Fruit fly (Drosophila melanogaster) whole organism, embryonic: ENCODE results near the gene cv-c.
A peak's percentile ranks its signal among the peaks of the same experiment; 100 is the strongest.

Source experiments
- Atf-2 ChIP-seq: fragments of 200-800 bp; sonication (Bioruptor generic); optimal IDR thresholded peaks from 2 replicates; lab custom pipeline; 2016; ENCODE audit warnings: missing biosample characterization, missing genetic modification characterization
- Awh ChIP-seq: fragments of 200-800 bp; sonication (Bioruptor generic); IDR thresholded peaks from 2 replicates; pipeline ENCODE4, ENCODE4 v1.3.6; 2022; ENCODE audit warnings: missing biosample characterization, missing genetic modification characterization
- CG10366 ChIP-seq: fragments of 200-800 bp; sonication (Bioruptor generic); IDR thresholded peaks from 2 replicates; pipeline ENCODE4 v1.3.6; 2022; ENCODE audit warnings: missing biosample characterization, missing genetic modification characterization
- CG10654 ChIP-seq: fragments of 200-800 bp; sonication (Bioruptor generic); optimal IDR thresholded peaks from 2 replicates; lab custom pipeline; 2016; ENCODE audit warnings: missing biosample characterization, missing genetic modification characterization
- CG11085 ChIP-seq: fragments of 200-800 bp; sonication (Bioruptor generic); IDR thresholded peaks from 2 replicates; pipeline ENCODE4 v1.3.6; 2022; ENCODE audit warnings: missing biosample characterization, missing genetic modification characterization
- CG11247 ChIP-seq: fragments of 200-800 bp; sonication (Bioruptor generic); IDR thresholded peaks from 2 replicates; pipeline ENCODE4 v1.3.6; 2022; ENCODE audit warnings: missing biosample characterization, missing genetic modification characterization
- CG11696 ChIP-seq: fragments of 200-800 bp; sonication (Bioruptor generic); IDR thresholded peaks from 2 replicates; pipeline ENCODE4 v1.3.6; 2022; ENCODE audit warnings: missing biosample characterization, missing genetic modification characterization
- CG12769 ChIP-seq: fragments of 200-800 bp; sonication (Bioruptor generic); optimal IDR thresholded peaks from 2 replicates; lab custom pipeline; 2019; ENCODE audit warnings: missing biosample characterization, mild to moderate bottlenecking, missing genetic modification characterization, moderate library complexity
- CG14710 ChIP-seq: fragments of 200-800 bp; sonication (Bioruptor generic); optimal IDR thresholded peaks from 3 replicates; lab custom pipeline; 2019; ENCODE audit warnings: missing biosample characterization, mild to moderate bottlenecking, missing genetic modification characterization, moderate library complexity
- CG15479 ChIP-seq: fragments of 200-800 bp; sonication (Bioruptor generic); optimal IDR thresholded peaks from 3 replicates; lab custom pipeline; 2019; ENCODE audit warnings: missing biosample characterization, mild to moderate bottlenecking, missing genetic modification characterization, moderate library complexity
- CG1602 ChIP-seq: fragments of 200-800 bp; sonication (Bioruptor generic); optimal IDR thresholded peaks from 3 replicates; lab custom pipeline; 2016; ENCODE audit warnings: missing biosample characterization, missing genetic modification characterization
- CG1603 ChIP-seq: fragments of 200-800 bp; sonication (Bioruptor generic); optimal IDR thresholded peaks from 2 replicates; lab custom pipeline; 2019; ENCODE audit warnings: missing biosample characterization, mild to moderate bottlenecking, missing genetic modification characterization, moderate library complexity
- CG17612 ChIP-seq: fragments of 200-800 bp; sonication (Bioruptor generic); IDR thresholded peaks from 2 replicates; pipeline ENCODE4 v1.3.6; 2022; ENCODE audit warnings: missing biosample characterization, missing genetic modification characterization
- CG1832 ChIP-seq: fragments of 200-800 bp; sonication (Bioruptor generic); optimal IDR thresholded peaks from 2 replicates; lab custom pipeline; 2017; ENCODE audit warnings: missing biosample characterization, mild to moderate bottlenecking, missing genetic modification characterization, inconsistent platforms
- CG2116 ChIP-seq: fragments of 200-800 bp; sonication (Bioruptor generic); optimal IDR thresholded peaks from 3 replicates; lab custom pipeline; 2018; ENCODE audit warnings: missing biosample characterization, mild to moderate bottlenecking, missing genetic modification characterization
- CG30403 ChIP-seq: fragments of 200-800 bp; sonication (Bioruptor generic); optimal IDR thresholded peaks from 3 replicates; lab custom pipeline; 2016; ENCODE audit warnings: missing biosample characterization, missing genetic modification characterization
- CG3065 ChIP-seq: fragments of 200-800 bp; sonication (Bioruptor generic); optimal IDR thresholded peaks from 2 replicates; lab custom pipeline; 2016; ENCODE audit warnings: missing biosample characterization, missing genetic modification characterization
- CG32772 ChIP-seq: fragments of 200-800 bp; sonication (Bioruptor generic); IDR thresholded peaks from 2 replicates; pipeline ENCODE4 v1.3.6; 2022; ENCODE audit warnings: missing biosample characterization, missing genetic modification characterization
- CG5180 ChIP-seq: fragments of 200-800 bp; sonication (Bioruptor generic); optimal IDR thresholded peaks from 3 replicates; lab custom pipeline; 2017; ENCODE audit warnings: missing biosample characterization, missing genetic modification characterization, mild to moderate bottlenecking, moderate library complexity, missing genetic modification reagents
- CG7357 ChIP-seq: fragments of 200-800 bp; sonication (Bioruptor generic); IDR thresholded peaks from 3 replicates; pipeline ENCODE4 v1.3.6; 2022; ENCODE audit warnings: missing biosample characterization, missing genetic modification characterization
- CG7556 ChIP-seq: fragments of 200-800 bp; sonication (Bioruptor generic); optimal IDR thresholded peaks from 2 replicates; lab custom pipeline; 2017; ENCODE audit warnings: missing biosample characterization, mild to moderate bottlenecking, missing genetic modification characterization
- E2f1 ChIP-seq: fragments of 200-800 bp; sonication (Bioruptor generic); IDR thresholded peaks from 2 replicates; pipeline ENCODE4 v1.3.6; 2022; ENCODE audit warnings: missing biosample characterization, missing genetic modification characterization
- Fer1 ChIP-seq: fragments of 200-800 bp; sonication (Bioruptor generic); optimal IDR thresholded peaks from 2 replicates; lab custom pipeline; 2017; ENCODE audit warnings: missing biosample characterization, mild to moderate bottlenecking, missing genetic modification characterization
- H15 ChIP-seq: fragments of 200-800 bp; sonication (Bioruptor generic); IDR thresholded peaks from 3 replicates; pipeline ENCODE4 v1.3.6; 2022; ENCODE audit warnings: missing biosample characterization, missing genetic modification characterization
- Hmr ChIP-seq: fragments of 200-800 bp; sonication (Bioruptor generic); optimal IDR thresholded peaks from 3 replicates; lab custom pipeline; 2017; ENCODE audit warnings: mild to moderate bottlenecking, missing biosample characterization, missing genetic modification reagents, missing genetic modification characterization
- Hr51 ChIP-seq, 2 experiments: fragments of 200-800 bp; sonication (Bioruptor generic); optimal IDR thresholded peaks; 2 replicates in 1 of 2; 3 replicates in 1 of 2; lab custom pipeline; 2016 to 2018; ENCODE audit warnings: missing biosample characterization in 2 of 2, missing genetic modification characterization in 2 of 2, mild to moderate bottlenecking in 1 of 2, moderate library complexity in 1 of 2
- Kr ChIP-seq: fragments of 200-800 bp; sonication (Bioruptor generic); optimal IDR thresholded peaks from 2 replicates; lab custom pipeline; 2017; ENCODE audit warnings: missing biosample characterization, mild to moderate bottlenecking, missing genetic modification characterization
- Med ChIP-seq: fragments of 200-800 bp; sonication (Bioruptor generic); peaks from one replicate; lab custom pipeline; 2016; ENCODE audit warnings: missing biosample characterization, missing genetic modification characterization, mild to moderate bottlenecking, inconsistent platforms, moderate library complexity
- Nf-YA ChIP-seq: fragments of 200-800 bp; sonication (Bioruptor generic); IDR thresholded peaks from 2 replicates; pipeline ENCODE4 v1.3.6; 2022; ENCODE audit warnings: missing biosample characterization, missing genetic modification characterization
- Sin3A ChIP-seq: fragments of >200 bp; optimal IDR thresholded peaks from 2 replicates; lab custom pipeline; 2018
- Stat92E ChIP-seq, 3 experiments: fragments of >200 bp in 2 of 3; fragments of 200-800 bp in 1 of 3; sonication (Bioruptor generic) in 1 of 3; optimal IDR thresholded peaks; 2 replicates each; lab custom pipeline; 2017 to 2019; ENCODE audit warnings: missing biosample characterization in 3 of 3, missing genetic modification characterization in 3 of 3, mild to moderate bottlenecking in 1 of 3, moderate library complexity in 1 of 3
- Trl ChIP-seq, 3 experiments: fragments of >200 bp in 2 of 3; fragments of 200-800 bp in 1 of 3; sonication (Bioruptor generic) in 1 of 3; optimal IDR thresholded peaks; 2 replicates in 1 of 3; 3 replicates in 2 of 3; lab custom pipeline; 2016 to 2017; ENCODE audit warnings: missing biosample characterization in 1 of 3, missing genetic modification characterization in 1 of 3
- YL-1 ChIP-seq: fragments of 200-800 bp; sonication (Bioruptor generic); optimal IDR thresholded peaks from 3 replicates; lab custom pipeline; 2017; ENCODE audit warnings: missing biosample characterization, mild to moderate bottlenecking, missing genetic modification characterization
- ac ChIP-seq: fragments of 200-800 bp; sonication (Bioruptor generic); optimal IDR thresholded peaks from 3 replicates; lab custom pipeline; 2017; ENCODE audit warnings: missing biosample characterization, mild to moderate bottlenecking, missing genetic modification characterization
- az2 ChIP-seq: fragments of 200-800 bp; sonication (Bioruptor generic); optimal IDR thresholded peaks from 3 replicates; lab custom pipeline; 2016; ENCODE audit warnings: missing biosample characterization, missing genetic modification characterization
- br ChIP-seq: fragments of >200 bp; optimal IDR thresholded peaks from 2 replicates; lab custom pipeline; 2017
- chm ChIP-seq: fragments of 200-800 bp; sonication (Bioruptor generic); IDR thresholded peaks from 2 replicates; pipeline ENCODE4 v1.3.6; 2022; ENCODE audit warnings: missing biosample characterization, missing genetic modification characterization
- crc ChIP-seq: fragments of 200-800 bp; sonication (Bioruptor generic); optimal IDR thresholded peaks from 2 replicates; lab custom pipeline; 2016; ENCODE audit warnings: missing biosample characterization, missing genetic modification characterization
- ftz-f1 ChIP-seq: fragments of 200-800 bp; sonication (Bioruptor generic); optimal IDR thresholded peaks from 2 replicates; lab custom pipeline; 2016; ENCODE audit warnings: missing biosample characterization, missing genetic modification characterization
- hbn ChIP-seq: fragments of 200-800 bp; sonication (Bioruptor generic); IDR thresholded peaks from 2 replicates; pipeline ENCODE4 v1.3.6; 2022; ENCODE audit warnings: missing biosample characterization, missing genetic modification characterization; ENCODE audit not compliant: partially characterized antibody
- lbe ChIP-seq: fragments of 200-800 bp; sonication (Bioruptor generic); optimal IDR thresholded peaks from 2 replicates; lab custom pipeline; 2016; ENCODE audit warnings: missing biosample characterization, mild to moderate bottlenecking, missing genetic modification characterization
- lmd ChIP-seq: fragments of 200-800 bp; sonication (Bioruptor generic); IDR thresholded peaks from 2 replicates; pipeline ENCODE4 v1.3.6; 2022; ENCODE audit warnings: missing biosample characterization, missing genetic modification characterization
- mld ChIP-seq: fragments of 200-800 bp; sonication (Bioruptor generic); IDR thresholded peaks from 3 replicates; pipeline ENCODE4 v1.3.6; 2022; ENCODE audit warnings: missing biosample characterization, missing genetic modification characterization; ENCODE audit not compliant: partially characterized antibody
- pum ChIP-seq: fragments of 200-800 bp; sonication (Bioruptor generic); optimal IDR thresholded peaks from 2 replicates; lab custom pipeline; 2016; ENCODE audit warnings: missing biosample characterization, missing genetic modification characterization
- ranshi ChIP-seq: fragments of 200-800 bp; sonication (Bioruptor generic); IDR thresholded peaks from 2 replicates; pipeline ENCODE4 v1.3.6; 2022; ENCODE audit warnings: missing biosample characterization, missing genetic modification characterization
- run ChIP-seq: fragments of 200-800 bp; sonication (Bioruptor generic); optimal IDR thresholded peaks from 3 replicates; lab custom pipeline; 2018; ENCODE audit warnings: missing biosample characterization, mild to moderate bottlenecking, missing genetic modification characterization
- sisA ChIP-seq: fragments of 200-800 bp; sonication (Bioruptor generic); IDR thresholded peaks from 2 replicates; pipeline ENCODE4 v1.3.6; 2022; ENCODE audit warnings: missing biosample characterization, missing genetic modification characterization
- sna ChIP-seq: fragments of 200-800 bp; sonication (Bioruptor generic); IDR thresholded peaks from 2 replicates; pipeline ENCODE4 v1.3.6; 2022; ENCODE audit warnings: missing biosample characterization, missing genetic modification characterization; ENCODE audit not compliant: partially characterized antibody
- sr ChIP-seq: fragments of 200-800 bp; sonication (Bioruptor generic); IDR thresholded peaks from 3 replicates; pipeline ENCODE4 v1.3.6; 2022; ENCODE audit warnings: missing biosample characterization, missing genetic modification characterization
- stc ChIP-seq: fragments of 200-800 bp; sonication (Bioruptor generic); IDR thresholded peaks from 2 replicates; pipeline ENCODE4 v1.3.6; 2022; ENCODE audit warnings: missing biosample characterization, missing genetic modification characterization
- twi ChIP-seq: fragments of 200-800 bp; optimal IDR thresholded peaks from 2 replicates; lab custom pipeline; 2019; ENCODE audit warnings: missing biosample characterization, mild to moderate bottlenecking, missing genetic modification characterization, moderate library complexity

Gene cv-c

dm6 chr3R:14469724-14470123 lies 11.8 kb downstream of the cv-c start (continued):
- TF ChIP-seq CG11085 (GFP tag; lab: Robert Waterston, UW), result no peak
- TF ChIP-seq CG3065 (GFP tag; lab: Kevin White, UChicago), result no peak
- peak; percentile 11 for TF ChIP-seq Kr
- TF ChIP-seq Fer1 (GFP tag; lab: Kevin White, UChicago), result peak; percentile 33
- TF ChIP-seq H15 (GFP tag; lab: Robert Waterston, UW), result no peak; the same call in 2 of the 3 replicates
- peak; percentile 90 for TF ChIP-seq Med
- 0 out of 2 replicates have a peak, but pooled peaks have one; percentile 27 for TF ChIP-seq CG11696 (GFP tag; lab: Robert Waterston, UW)
- TF ChIP-seq CG7357 (GFP tag; lab: Robert Waterston, UW), result 0 out of 3 replicates have a peak, but pooled peaks have one; percentile 37
- TF ChIP-seq sisA (GFP tag; lab: Robert Waterston, UW), result peak; percentile 45; the same call in 1 of the 2 replicates
- TF ChIP-seq br (lab: Kevin White, UChicago), result no peak
- TF ChIP-seq Hmr (GFP tag; lab: Kevin White, UChicago), result no peak
- peak; percentile 64 for TF ChIP-seq CG30403 (GFP tag; lab: Kevin White, UChicago)
- no peak for TF ChIP-seq CG32772 (GFP tag; lab: Robert Waterston, UW)
- TF ChIP-seq crc, result no peak
- no peak for TF ChIP-seq sr (GFP tag; lab: Robert Waterston, UW)
- no peak for TF ChIP-seq YL-1
- no peak for TF ChIP-seq ftz-f1 (GFP tag; lab: Kevin White, UChicago)
- TF ChIP-seq sna, result no peak
- peak; percentile 33 for TF ChIP-seq CG5180 (GFP tag; lab: Kevin White, UChicago)
- TF ChIP-seq CG1832 (GFP tag; lab: Kevin White, UChicago), result no peak
- peak; percentile 37 for TF ChIP-seq CG12769 (tag; lab: Kevin White, UChicago)
- no peak for TF ChIP-seq CG2116 (GFP tag; lab: Kevin White, UChicago)
- TF ChIP-seq CG11247 (GFP tag; lab: Robert Waterston, UW), result no peak
- peak; percentile 50; the same call in 1 of the 2 replicates for TF ChIP-seq Nf-YA (GFP tag; lab: Robert Waterston, UW)
- TF ChIP-seq CG15479, result no peak
- TF ChIP-seq Trl (optimal IDR thresholded peaks at IDR 0.05; lab: Kevin White, UChicago), result no peak
- TF ChIP-seq Trl (GFP tag; optimal IDR thresholded peaks at IDR 0.05; lab: Kevin White, UChicago), result no peak
- TF ChIP-seq ac, result no peak
- peak; percentile 47 for TF ChIP-seq CG1603 (tag; lab: Kevin White, UChicago)
- peak; percentile 23; the same call in 1 of the 2 replicates for TF ChIP-seq CG10366 (GFP tag; lab: Robert Waterston, UW)
- TF ChIP-seq Hr51 (GFP tag; optimal IDR thresholded peaks at IDR 0.05; lab: Kevin White, UChicago), result peak; percentile 5 to 70
- TF ChIP-seq CG7556 (GFP tag; lab: Kevin White, UChicago), result peak; percentile 53
- peak in 1 of 3 experiments; percentile 15 for TF ChIP-seq Stat92E (GFP tag; optimal IDR thresholded peaks at IDR 0.05; lab: Kevin White, UChicago)
- TF ChIP-seq twi (tag; lab: Kevin White, UChicago), result peak; percentile 42
- TF ChIP-seq az2, result peak; percentile 59
- TF ChIP-seq pum (GFP tag; lab: Kevin White, UChicago), result no peak
- TF ChIP-seq hbn (GFP tag; lab: Robert Waterston, UW), result no peak
- peak; percentile 45; the same call in 1 of the 2 replicates for TF ChIP-seq E2f1 (GFP tag; lab: Robert Waterston, UW)
- no peak for TF ChIP-seq chm (GFP tag; lab: Robert Waterston, UW)
- TF ChIP-seq stc (GFP tag; lab: Robert Waterston, UW), result peak; percentile 46; the same call in 1 of the 2 replicates
- TF ChIP-seq ranshi (GFP tag; lab: Robert Waterston, UW), result peak; percentile 51; the same call in 1 of the 2 replicates
- TF ChIP-seq run (tag; lab: Kevin White, UChicago), result peak; percentile 21
- peak; percentile 68 for TF ChIP-seq lmd
- TF ChIP-seq CG14710 (tag; lab: Kevin White, UChicago), result peak; percentile 79
- no peak for TF ChIP-seq lbe
- TF ChIP-seq Sin3A (lab: Kevin White, UChicago), result no peak
- peak; percentile 39 for TF ChIP-seq CG10654 (GFP tag; lab: Kevin White, UChicago)
- TF ChIP-seq CG1602 (GFP tag; lab: Kevin White, UChicago), result peak; percentile 16
- TF ChIP-seq Atf-2 (GFP tag; lab: Kevin White, UChicago), result no peak
- no peak for TF ChIP-seq CG17612 (GFP tag; lab: Robert Waterston, UW)
- peak; percentile 52; the same call in 1 of the 2 replicates for TF ChIP-seq Awh (GFP tag; lab: Robert Waterston, UW)
- TF ChIP-seq mld (GFP tag; lab: Robert Waterston, UW), result no peak
